4 worm cellular contexts compared by ENCODE assay signal in the genomic region with DNA sequence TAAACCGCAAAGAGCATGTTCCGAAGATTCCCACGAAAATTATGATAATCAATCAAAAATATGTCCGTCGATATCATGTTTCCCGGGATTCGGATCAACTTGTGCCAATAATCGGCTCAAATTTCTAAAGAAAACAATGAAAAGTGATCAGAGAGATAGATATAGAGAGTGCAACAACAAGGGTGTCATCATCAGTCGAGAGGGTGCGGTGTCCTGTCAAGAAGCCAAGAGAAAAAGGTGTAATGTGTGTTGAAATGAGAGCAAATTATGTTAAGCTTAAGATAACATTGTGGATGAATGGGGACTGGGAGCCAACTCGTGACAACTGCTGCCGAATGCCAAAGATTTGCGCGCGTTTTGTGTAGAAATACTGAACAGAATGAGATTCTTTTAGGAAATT.
TF ChIP-seq lines count a peak whose summit lies in the region.

No protein-coding gene starts in this region.

TF ChIP-seq in whole organism, L1 larva, 84 proteins besides CTCF, POLR2A, EP300 and RAD21:
- peak; percentile 40 for TF ChIP-seq lin-14 (GFP tag; optimal IDR thresholded peaks at IDR 0.05; lab: Kevin White, UChicago)
- peak; percentile 25 for TF ChIP-seq rnt-1 (tag; optimal IDR thresholded peaks at IDR 0.05; lab: Kevin White, UChicago)
- peak; percentile 12 for TF ChIP-seq nhr-71 (tag; optimal IDR thresholded peaks at IDR 0.05; lab: Kevin White, UChicago)
- TF ChIP-seq swsn-7 (tag; optimal IDR thresholded peaks at IDR 0.05; lab: Kevin White, UChicago) = no peak
- no peak for TF ChIP-seq ces-1 (GFP tag; optimal IDR thresholded peaks at IDR 0.05; lab: Kevin White, UChicago)

TF ChIP-seq in whole organism, L2 larva, 48 proteins besides CTCF, POLR2A, EP300 and RAD21:
- TF ChIP-seq F13H6.1 (tag; optimal IDR thresholded peaks at IDR 0.05; lab: Kevin White, UChicago) (peak; percentile 8), mbf-1 (tag; optimal IDR thresholded peaks at IDR 0.05; lab: Kevin White, UChicago) (no peak), elt-1 (tag; optimal IDR thresholded peaks at IDR 0.05; lab: Kevin White, UChicago) (no peak), sma-9 (GFP tag; optimal IDR thresholded peaks at IDR 0.05; lab: Kevin White, UChicago) (peak; percentile 14), sma-9 (tag; optimal IDR thresholded peaks at IDR 0.05; lab: Kevin White, UChicago) (no peak), unc-62 (GFP tag; optimal IDR thresholded peaks at IDR 0.05; lab: Kevin White, UChicago) (no peak), dmd-4 (tag; optimal IDR thresholded peaks at IDR 0.05; lab: Kevin White, UChicago) (no peak)

TF ChIP-seq in whole organism, late embryonic, 69 proteins besides CTCF, POLR2A, EP300 and RAD21:
- TF ChIP-seq sdc-2 (tag; optimal IDR thresholded peaks at IDR 0.05; lab: Kevin White, UChicago) = no peak
- no peak for TF ChIP-seq F13H6.1 (tag; optimal IDR thresholded peaks at IDR 0.05; lab: Kevin White, UChicago)
- peak; percentile 74 for TF ChIP-seq ceh-34 (tag; optimal IDR thresholded peaks at IDR 0.05; lab: Kevin White, UChicago)
- no peak for TF ChIP-seq eyg-1 (tag; optimal IDR thresholded peaks at IDR 0.05; lab: Kevin White, UChicago)
- TF ChIP-seq rnt-1 (tag; optimal IDR thresholded peaks at IDR 0.05; lab: Kevin White, UChicago) = peak; percentile 51
- TF ChIP-seq pag-3 (tag; optimal IDR thresholded peaks at IDR 0.05; lab: Kevin White, UChicago; ENCODE audit: borderline replicate concordance) = no peak
- peak; percentile 69 for TF ChIP-seq unc-55 (GFP tag; optimal IDR thresholded peaks at IDR 0.05; lab: Kevin White, UChicago)

TF ChIP-seq in whole organism, mixed stage, embryonic, 35 proteins besides CTCF, POLR2A, EP300 and RAD21:
- TF ChIP-seq pha-4 (tag; optimal IDR thresholded peaks at IDR 0.05; lab: Kevin White, UChicago) (no peak), unc-62 (GFP tag; optimal IDR thresholded peaks at IDR 0.05; lab: Kevin White, UChicago) (peak; percentile 72), hlh-1 (tag; optimal IDR thresholded peaks at IDR 0.05; lab: Kevin White, UChicago) (peak; percentile 74)
TF ChIP-seq in whole organism, mixed stage, embryonic: peak in this region for 2.
